Worm (Caenorhabditis elegans) whole organism, L2 larva: ENCODE results near the gene irld-40.

Experiments
- C34F6.9 ChIP-seq: fragments of 150-350 bp; optimal IDR thresholded peaks from 2 replicates; lab custom pipeline; 2014; ENCODE audit warnings: missing biosample characterization, missing genetic modification characterization
- nhr-237 ChIP-seq: fragments of 150-350 bp; optimal IDR thresholded peaks from 2 replicates; lab custom pipeline; 2014; ENCODE audit warnings: missing biosample characterization, missing genetic modification characterization

- TF ChIP-seq C34F6.9: no peak
- TF ChIP-seq nhr-237: no peak
These were observed 33.0 kb upstream of the irld-40 start, which contains the start of gene nhr-238 for ce11 chrV:1629329-1629728.
